Worm (Caenorhabditis elegans) whole organism, midembryonic: Measurements from ENCODE around the gene efhd-1.

Experiments
- T22C8.4 ChIP-seq: fragments of 200-800 bp; sonication (Bioruptor generic); IDR thresholded peaks from 2 replicates; pipeline ENCODE4 v1.3.6; 2022; ENCODE audit warnings: missing genetic modification characterization, missing compliant biosample characterization
- cog-1 ChIP-seq: sonication (generic microtip); optimal IDR thresholded peaks from 2 replicates; lab custom pipeline; 2016; ENCODE audit warnings: missing genetic modification characterization, missing compliant biosample characterization
- flt-1 ChIP-seq: fragments of 200-800 bp; sonication (Bioruptor generic); IDR thresholded peaks from 2 replicates; pipeline ENCODE4 v1.3.6; 2022; ENCODE audit warnings: missing genetic modification characterization, missing compliant biosample characterization
- med-1 ChIP-seq: sonication (generic microtip); optimal IDR thresholded peaks from 2 replicates; lab custom pipeline; 2017; ENCODE audit warnings: missing genetic modification characterization, mild to moderate bottlenecking, missing compliant biosample characterization, antibody characterized with exemption, missing genetic modification reagents; ENCODE audit not compliant: insufficient read depth
- ref-1 ChIP-seq: fragments of 200-800 bp; sonication (Bioruptor generic); conservative IDR thresholded peaks from 2 replicates; pipeline ENCODE4 v1.3.6; 2022; ENCODE audit warnings: missing genetic modification reagents, missing genetic modification characterization, missing compliant biosample characterization
- ztf-23 ChIP-seq: fragments of 200-800 bp; sonication (Bioruptor generic); IDR thresholded peaks from 2 replicates; pipeline ENCODE4 v1.3.6; 2022; ENCODE audit warnings: missing genetic modification reagents, missing genetic modification characterization, missing compliant biosample characterization
- ztf-29 ChIP-seq: fragments of 200-800 bp; sonication (Bioruptor generic); IDR thresholded peaks from 2 replicates; pipeline ENCODE4 v1.3.6; 2022; ENCODE audit warnings: missing genetic modification reagents, missing genetic modification characterization, missing compliant biosample characterization

DNA sequence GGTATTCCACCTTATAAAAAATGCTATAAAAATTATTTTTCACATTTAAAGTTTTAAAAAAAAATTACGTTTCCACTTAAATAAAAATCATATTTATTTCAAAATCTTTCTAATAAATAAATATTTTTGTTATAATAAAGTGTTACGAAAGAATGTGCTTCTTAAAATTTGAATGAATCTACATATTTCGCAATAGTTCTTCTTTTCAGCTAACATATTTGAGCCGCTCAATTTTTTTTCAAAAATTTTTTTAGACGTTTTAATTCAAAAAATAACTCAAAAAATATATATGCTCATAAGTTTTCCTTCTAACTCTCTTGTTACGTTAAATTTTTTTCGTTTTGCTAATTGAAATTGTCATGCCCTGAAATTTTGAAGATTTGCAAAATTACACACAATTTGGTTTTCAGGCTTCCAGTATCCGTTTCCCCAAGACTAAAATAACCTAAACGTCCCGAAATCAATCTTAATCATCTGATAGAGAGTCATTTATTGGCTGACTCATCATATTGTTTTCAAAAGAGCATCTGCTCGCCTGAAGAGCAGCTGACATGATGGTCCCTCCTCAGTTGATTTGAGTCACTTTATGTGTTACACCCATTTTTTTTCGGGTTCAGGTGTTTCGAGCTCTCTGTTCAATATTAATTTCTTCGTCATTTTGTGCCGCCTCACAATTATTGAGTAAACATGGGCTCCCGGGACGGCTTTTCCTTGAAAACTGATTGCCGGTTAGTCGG is at the start of gene efhd-1:
- TF ChIP-seq ref-1 (GFP tag; lab: Robert Waterston, UW) (no peak), T22C8.4 (GFP tag; lab: Robert Waterston, UW) (no peak), flt-1 (GFP tag; lab: Robert Waterston, UW) (no peak), ztf-23 (GFP tag; lab: Robert Waterston, UW) (no peak), cog-1 (tag; lab: Kevin White, UChicago) (no peak), ztf-29 (no peak), med-1 (GFP tag; lab: Kevin White, UChicago) (no peak)
